Fruit fly (Drosophila melanogaster): ENCODE data around the gene CG13386.

- TF ChIP-seq Lpt (GFP tag; optimal IDR thresholded peaks at IDR 0.05) (no peak), Eip78C (GFP tag) (no peak), spab (GFP tag; optimal IDR thresholded peaks at IDR 0.05) (no peak), pdm3 (GFP tag; optimal IDR thresholded peaks at IDR 0.05) (no peak)
Measured at dm6 chr2L:8437176-8437575, 38.4 kb downstream of the CG13386 start, which contains the start of the genes D12 and Chrac-14.
